Worm (Caenorhabditis elegans): Measurements from ENCODE around the gene sdz-11.

DNA sequence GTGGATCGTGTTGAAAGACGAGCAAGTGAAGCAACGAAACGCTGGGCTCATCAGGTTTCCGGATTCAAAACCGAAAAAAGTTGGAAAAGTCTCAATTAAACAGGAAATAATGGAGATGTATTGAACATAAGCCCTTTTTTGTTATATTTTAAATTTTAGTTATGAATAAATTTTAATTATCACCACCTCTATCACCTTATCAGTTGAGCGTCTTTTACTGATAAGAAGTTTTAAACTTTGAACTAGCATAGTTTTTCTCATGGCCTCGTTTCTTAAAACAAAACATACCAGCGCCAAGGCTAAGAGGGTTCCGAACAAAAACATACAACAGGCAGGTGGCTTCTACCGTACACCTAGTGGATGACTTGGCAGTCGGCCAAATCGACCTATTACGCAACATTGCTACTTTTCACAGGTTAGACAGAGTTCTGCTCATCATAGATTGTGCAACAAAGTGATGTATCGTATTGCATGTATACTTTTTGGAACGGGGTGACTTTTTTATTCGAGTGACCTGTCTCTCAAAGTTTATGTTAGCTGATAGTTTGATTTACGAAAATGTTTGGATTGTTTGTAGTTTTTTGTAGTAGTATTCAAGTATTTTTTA lies 36.4 kb upstream of the sdz-11 start:
- TF ChIP-seq ama-1 (optimal IDR thresholded peaks at IDR 0.05) (no peak), pqm-1 (tag; optimal IDR thresholded peaks at IDR 0.05) (no peak), fkh-6 (tag; optimal IDR thresholded peaks at IDR 0.05) (no peak), T23F11.4 (GFP tag; optimal IDR thresholded peaks at IDR 0.05) (no peak), ceh-9 (tag; optimal IDR thresholded peaks at IDR 0.05) (no peak), elt-2 (tag; optimal IDR thresholded peaks at IDR 0.05) (no peak), nhr-11 (tag; optimal IDR thresholded peaks at IDR 0.05) (no peak), F13H6.1 (tag; optimal IDR thresholded peaks at IDR 0.05) (no peak), ceh-18 (tag; optimal IDR thresholded peaks at IDR 0.05) (no peak), syd-9 (tag; optimal IDR thresholded peaks at IDR 0.05) (no peak), nhr-232 (tag; optimal IDR thresholded peaks at IDR 0.05) (no peak), pha-4 (tag; optimal IDR thresholded peaks at IDR 0.05) (no peak), sox-4 (tag; optimal IDR thresholded peaks at IDR 0.05) (no peak)

Data from whole organism, late embryonic.